Fruit fly (Drosophila melanogaster) whole organism, embryonic: ENCODE measurements around the gene Gycalpha99B.

Source experiments
- Adf1 ChIP-seq: fragments of 200-800 bp; sonication (Bioruptor generic); IDR thresholded peaks from 2 replicates; pipeline ENCODE4 v1.3.6; 2022; ENCODE audit warnings: missing biosample characterization, missing genetic modification characterization
- Aef1 ChIP-seq: fragments of 200-800 bp; sonication (Bioruptor generic); IDR thresholded peaks from 3 replicates; pipeline ENCODE4 v1.3.6; 2022; ENCODE audit warnings: missing biosample characterization, missing genetic modification characterization
- Atf-2 ChIP-seq: fragments of 200-800 bp; sonication (Bioruptor generic); optimal IDR thresholded peaks from 2 replicates; lab custom pipeline; 2016; ENCODE audit warnings: missing biosample characterization, missing genetic modification characterization
- Blimp-1 ChIP-seq: fragments of 200-800 bp; sonication (Bioruptor generic); optimal IDR thresholded peaks from 3 replicates; lab custom pipeline; 2018; ENCODE audit warnings: missing biosample characterization, missing genetic modification characterization, mild to moderate bottlenecking, moderate library complexity, missing genetic modification reagents
- CG10267 ChIP-seq: fragments of 200-800 bp; sonication (Bioruptor generic); optimal IDR thresholded peaks from 2 replicates; lab custom pipeline; 2018; ENCODE audit warnings: missing biosample characterization, mild to moderate bottlenecking, missing genetic modification characterization, moderate library complexity
- CG10654 ChIP-seq: fragments of 200-800 bp; sonication (Bioruptor generic); optimal IDR thresholded peaks from 2 replicates; lab custom pipeline; 2016; ENCODE audit warnings: missing biosample characterization, missing genetic modification characterization
- CG11247 ChIP-seq: fragments of 200-800 bp; sonication (Bioruptor generic); IDR thresholded peaks from 2 replicates; pipeline ENCODE4 v1.3.6; 2022; ENCODE audit warnings: missing biosample characterization, missing genetic modification characterization
- CG11504 ChIP-seq: fragments of 200-800 bp; sonication (Bioruptor generic); optimal IDR thresholded peaks from 3 replicates; lab custom pipeline; 2019; ENCODE audit warnings: missing biosample characterization, mild to moderate bottlenecking, missing genetic modification characterization, moderate library complexity
- CG14965 ChIP-seq: fragments of 200-800 bp; sonication (Bioruptor generic); optimal IDR thresholded peaks from 2 replicates; lab custom pipeline; 2016; ENCODE audit warnings: missing biosample characterization, missing genetic modification characterization, borderline replicate concordance
- CG15601 ChIP-seq: fragments of 200-800 bp; sonication (Bioruptor generic); optimal IDR thresholded peaks from 3 replicates; lab custom pipeline; 2019; ENCODE audit warnings: missing biosample characterization, mild to moderate bottlenecking, missing genetic modification characterization, moderate library complexity
- CG17328 ChIP-seq: fragments of 200-800 bp; sonication (Bioruptor generic); IDR thresholded peaks from 2 replicates; pipeline ENCODE4 v1.3.6; 2022; ENCODE audit warnings: missing biosample characterization, missing genetic modification characterization
- CG17912 ChIP-seq: fragments of 200-800 bp; sonication (Bioruptor generic); optimal IDR thresholded peaks from 2 replicates; lab custom pipeline; 2018; ENCODE audit warnings: missing biosample characterization, mild to moderate bottlenecking, missing genetic modification characterization
- CG1792 ChIP-seq: fragments of 200-800 bp; sonication (Bioruptor generic); optimal IDR thresholded peaks from 2 replicates; lab custom pipeline; 2016; ENCODE audit warnings: missing biosample characterization, missing genetic modification characterization
- CG1832 ChIP-seq: fragments of 200-800 bp; sonication (Bioruptor generic); optimal IDR thresholded peaks from 2 replicates; lab custom pipeline; 2017; ENCODE audit warnings: missing biosample characterization, mild to moderate bottlenecking, missing genetic modification characterization, inconsistent platforms
- CG30431 ChIP-seq: fragments of 200-800 bp; sonication (Bioruptor generic); optimal IDR thresholded peaks from 2 replicates; lab custom pipeline; 2017; ENCODE audit warnings: missing biosample characterization, missing genetic modification characterization
- CG4328 ChIP-seq: fragments of 200-800 bp; sonication (Bioruptor generic); optimal IDR thresholded peaks from 3 replicates; lab custom pipeline; 2017; ENCODE audit warnings: missing biosample characterization, missing genetic modification reagents, missing genetic modification characterization
- CG43689 ChIP-seq: fragments of 200-800 bp; sonication (Bioruptor generic); IDR thresholded peaks from 2 replicates; pipeline ENCODE4 v1.3.6; 2022; ENCODE audit warnings: missing biosample characterization, missing genetic modification characterization
- CG4730 ChIP-seq: fragments of 200-800 bp; sonication (Bioruptor generic); IDR thresholded peaks from 2 replicates; pipeline ENCODE4 v1.3.6; 2022; ENCODE audit warnings: missing biosample characterization, missing genetic modification characterization
- CG6254 ChIP-seq: fragments of 200-800 bp; sonication (Bioruptor generic); optimal IDR thresholded peaks from 3 replicates; lab custom pipeline; 2017; ENCODE audit warnings: mild to moderate bottlenecking, missing biosample characterization, missing genetic modification reagents, missing genetic modification characterization
- CG7928 ChIP-seq: fragments of 200-800 bp; sonication (Bioruptor generic); optimal IDR thresholded peaks from 2 replicates; lab custom pipeline; 2017; ENCODE audit warnings: missing biosample characterization, mild to moderate bottlenecking, missing genetic modification characterization
- CG9817 ChIP-seq: fragments of 200-800 bp; sonication (Bioruptor generic); optimal IDR thresholded peaks from 2 replicates; lab custom pipeline; 2018; ENCODE audit warnings: missing biosample characterization, mild to moderate bottlenecking, missing genetic modification characterization, moderate library complexity
- CG9876 ChIP-seq: fragments of 200-800 bp; sonication (Bioruptor generic); optimal IDR thresholded peaks from 2 replicates; lab custom pipeline; 2016; ENCODE audit warnings: missing biosample characterization, missing genetic modification characterization
- CoRest ChIP-seq: fragments of 200-800 bp; sonication (Bioruptor generic); optimal IDR thresholded peaks from 3 replicates; lab custom pipeline; 2018; ENCODE audit warnings: missing biosample characterization, mild to moderate bottlenecking, missing genetic modification characterization, moderate library complexity
- D19A ChIP-seq: fragments of 200-800 bp; optimal IDR thresholded peaks from 3 replicates; lab custom pipeline; 2019; ENCODE audit warnings: missing biosample characterization, mild to moderate bottlenecking, missing genetic modification characterization, moderate library complexity
- D19B ChIP-seq: fragments of 200-800 bp; sonication (Bioruptor generic); optimal IDR thresholded peaks from 2 replicates; lab custom pipeline; 2017; ENCODE audit warnings: missing biosample characterization, mild to moderate bottlenecking, missing genetic modification characterization
- Drgx ChIP-seq: fragments of 200-800 bp; sonication (Bioruptor generic); IDR thresholded peaks from 2 replicates; pipeline ENCODE4 v1.3.6; 2022; ENCODE audit warnings: missing biosample characterization, missing genetic modification characterization
- Hmr ChIP-seq: fragments of 200-800 bp; sonication (Bioruptor generic); optimal IDR thresholded peaks from 3 replicates; lab custom pipeline; 2017; ENCODE audit warnings: mild to moderate bottlenecking, missing biosample characterization, missing genetic modification reagents, missing genetic modification characterization
- Mrtf ChIP-seq: fragments of 200-800 bp; sonication (Bioruptor generic); IDR thresholded peaks from 3 replicates; pipeline ENCODE4 v1.3.6; 2022; ENCODE audit warnings: missing biosample characterization, missing genetic modification characterization
- Myb ChIP-seq: fragments of 200-800 bp; sonication (Bioruptor generic); optimal IDR thresholded peaks from 2 replicates; lab custom pipeline; 2016; ENCODE audit warnings: missing biosample characterization, missing genetic modification characterization
- NC2α ChIP-seq: fragments of 200-800 bp; sonication (Bioruptor generic); optimal IDR thresholded peaks from 2 replicates; lab custom pipeline; 2016; ENCODE audit warnings: missing biosample characterization, missing genetic modification characterization
- ase ChIP-seq: fragments of 200-800 bp; sonication (Bioruptor generic); IDR thresholded peaks from 3 replicates; pipeline ENCODE4 v1.3.6; 2022; ENCODE audit warnings: missing biosample characterization, missing genetic modification characterization
- ato ChIP-seq: fragments of 200-800 bp; sonication (Bioruptor generic); IDR thresholded peaks from 2 replicates; pipeline ENCODE4 v1.3.6; 2022; ENCODE audit warnings: missing biosample characterization, missing genetic modification characterization; ENCODE audit not compliant: partially characterized antibody
- bowl ChIP-seq: fragments of 200-800 bp; sonication (Bioruptor generic); IDR thresholded peaks from 2 replicates; pipeline ENCODE4 v1.3.6; 2022; ENCODE audit warnings: missing biosample characterization, missing genetic modification characterization
- btn ChIP-seq: fragments of 200-800 bp; sonication (Bioruptor generic); optimal IDR thresholded peaks from 2 replicates; lab custom pipeline; 2016; ENCODE audit warnings: missing biosample characterization, missing genetic modification characterization
- crc ChIP-seq: fragments of 200-800 bp; sonication (Bioruptor generic); optimal IDR thresholded peaks from 2 replicates; lab custom pipeline; 2016; ENCODE audit warnings: missing biosample characterization, missing genetic modification characterization
- eyg ChIP-seq: fragments of 200-800 bp; sonication (Bioruptor generic); optimal IDR thresholded peaks from 3 replicates; lab custom pipeline; 2016; ENCODE audit warnings: missing biosample characterization, missing genetic modification characterization
- fd64A ChIP-seq: fragments of 200-800 bp; sonication (Bioruptor generic); optimal IDR thresholded peaks from 3 replicates; lab custom pipeline; 2018; ENCODE audit warnings: missing biosample characterization, mild to moderate bottlenecking, missing genetic modification characterization
- gcm ChIP-seq: fragments of 200-800 bp; sonication (Bioruptor generic); optimal IDR thresholded peaks from 2 replicates; lab custom pipeline; 2019; ENCODE audit warnings: missing biosample characterization, mild to moderate bottlenecking, missing genetic modification characterization, moderate library complexity
- gcm2 ChIP-seq: fragments of 200-800 bp; sonication (Bioruptor generic); optimal IDR thresholded peaks from 2 replicates; lab custom pipeline; 2016; ENCODE audit warnings: missing biosample characterization, missing genetic modification characterization
- grau ChIP-seq: fragments of 200-800 bp; optimal IDR thresholded peaks from 3 replicates; lab custom pipeline; 2019; ENCODE audit warnings: missing biosample characterization, mild to moderate bottlenecking, missing genetic modification characterization, moderate library complexity
- grn ChIP-seq: fragments of 200-800 bp; sonication (Bioruptor generic); optimal IDR thresholded peaks from 3 replicates; lab custom pipeline; 2017; ENCODE audit warnings: missing biosample characterization, missing genetic modification characterization
- lmd ChIP-seq: fragments of 200-800 bp; sonication (Bioruptor generic); IDR thresholded peaks from 2 replicates; pipeline ENCODE4 v1.3.6; 2022; ENCODE audit warnings: missing biosample characterization, missing genetic modification characterization
- maf-S ChIP-seq: fragments of 200-800 bp; sonication (Bioruptor generic); optimal IDR thresholded peaks from 2 replicates; lab custom pipeline; 2016; ENCODE audit warnings: missing biosample characterization, missing genetic modification characterization
- pb ChIP-seq: fragments of 200-800 bp; sonication (Bioruptor generic); optimal IDR thresholded peaks from 3 replicates; lab custom pipeline; 2016; ENCODE audit warnings: missing biosample characterization, missing genetic modification characterization
- pzg ChIP-seq: fragments of 200-800 bp; sonication (Bioruptor generic); optimal IDR thresholded peaks from 3 replicates; lab custom pipeline; 2018; ENCODE audit warnings: missing biosample characterization, mild to moderate bottlenecking, missing genetic modification characterization, moderate library complexity
- row ChIP-seq: fragments of 200-800 bp; sonication (Bioruptor generic); IDR thresholded peaks from 3 replicates; pipeline ENCODE4 v1.3.6; 2022; ENCODE audit warnings: missing biosample characterization, missing genetic modification characterization
- seq ChIP-seq: fragments of 200-800 bp; sonication (Bioruptor generic); IDR thresholded peaks from 2 replicates; pipeline ENCODE4 v1.3.6; 2022; ENCODE audit warnings: missing biosample characterization, missing genetic modification characterization
- so ChIP-seq: fragments of 200-800 bp; sonication (Bioruptor generic); IDR thresholded peaks from 3 replicates; pipeline ENCODE4 v1.3.6; 2022; ENCODE audit warnings: missing biosample characterization, missing genetic modification characterization
- sqz ChIP-seq: fragments of 200-800 bp; sonication (Bioruptor generic); optimal IDR thresholded peaks from 3 replicates; lab custom pipeline; 2018; ENCODE audit warnings: missing biosample characterization, mild to moderate bottlenecking, missing genetic modification characterization
- ttk ChIP-seq: fragments of 200-800 bp; sonication (Bioruptor generic); IDR thresholded peaks from 2 replicates; pipeline ENCODE4 v2.1.2; 2022; ENCODE audit warnings: missing biosample characterization, missing genetic modification characterization
- unc-4 ChIP-seq: fragments of 200-800 bp; sonication (Bioruptor generic); IDR thresholded peaks from 2 replicates; pipeline ENCODE4 v1.3.6; 2022; ENCODE audit warnings: missing biosample characterization, missing genetic modification characterization; ENCODE audit not compliant: partially characterized antibody
- z ChIP-seq: fragments of 200-800 bp; sonication (Bioruptor generic); IDR thresholded peaks from 3 replicates; pipeline ENCODE4 v1.3.6; 2022; ENCODE audit warnings: missing biosample characterization, missing genetic modification characterization

Gycalpha99B gene

dm6 chr3R:29711434-29711833 lies 29.1 kb downstream of the Gycalpha99B start (continued):
- TF ChIP-seq seq (no peak), CG1792 (GFP tag; lab: Kevin White, UChicago) (no peak), grau (peak; percentile 0), CG6254 (GFP tag; lab: Kevin White, UChicago) (no peak), crc (no peak), maf-S (GFP tag; lab: Kevin White, UChicago) (no peak), btn (GFP tag; lab: Kevin White, UChicago) (no peak), CG4328 (GFP tag; lab: Kevin White, UChicago) (no peak), ttk (GFP tag; lab: Robert Waterston, UW) (peak; percentile 41; the same call in 1 of the 2 replicates), Hmr (GFP tag; lab: Kevin White, UChicago) (no peak), row (GFP tag; lab: Robert Waterston, UW) (peak; percentile 35; the same call in 2 of the 3 replicates), grn (no peak), bowl (GFP tag; lab: Robert Waterston, UW) (no peak), z (GFP tag; lab: Robert Waterston, UW) (no peak), gcm (GFP tag; lab: Kevin White, UChicago) (no peak), CG30431 (GFP tag; lab: Kevin White, UChicago) (peak; percentile 7), CG4730 (GFP tag; lab: Robert Waterston, UW) (no peak), pzg (GFP tag; lab: Kevin White, UChicago) (no peak), CG10267 (tag; lab: Kevin White, UChicago) (no peak), Drgx (GFP tag; lab: Robert Waterston, UW) (no peak), CoRest (tag; lab: Kevin White, UChicago) (no peak), CG11504 (tag; lab: Kevin White, UChicago) (peak; percentile 32), Atf-2 (GFP tag; lab: Kevin White, UChicago) (no peak), gcm2 (GFP tag; lab: Kevin White, UChicago) (no peak), so (GFP tag; lab: Robert Waterston, UW) (no peak), ato (no peak), D19B (no peak), ase (GFP tag; lab: Robert Waterston, UW) (no peak), CG9876 (GFP tag; lab: Kevin White, UChicago) (no peak), Myb (GFP tag; lab: Kevin White, UChicago) (no peak), CG14965 (GFP tag; lab: Kevin White, UChicago) (no peak), CG17328 (peak; percentile 59), CG11247 (GFP tag; lab: Robert Waterston, UW) (no peak), CG43689 (GFP tag; lab: Robert Waterston, UW) (no peak), unc-4 (GFP tag; lab: Robert Waterston, UW) (no peak), CG1832 (no peak), CG9817 (tag; lab: Kevin White, UChicago) (no peak), fd64A (no peak), Adf1 (GFP tag; lab: Robert Waterston, UW) (no peak), eyg (GFP tag; lab: Kevin White, UChicago) (no peak), lmd (peak; percentile 33; the same call in 1 of the 2 replicates), pb (GFP tag; lab: Kevin White, UChicago) (no peak), D19A (no peak), Aef1 (no peak), CG17912 (no peak), sqz (GFP tag; lab: Kevin White, UChicago) (no peak), NC2α (GFP tag; lab: Kevin White, UChicago) (no peak), Blimp-1 (no peak), CG15601 (tag; lab: Kevin White, UChicago) (no peak), CG7928 (GFP tag; lab: Kevin White, UChicago) (no peak), Mrtf (GFP tag; lab: Robert Waterston, UW) (no peak), CG10654 (GFP tag; lab: Kevin White, UChicago) (no peak)
